Worm (Caenorhabditis elegans) whole organism, early embryonic: ENCODE results near the gene ubq-2.

Source experiments
- B0310.2 ChIP-seq: sonication (generic microtip); optimal IDR thresholded peaks from 2 replicates; lab custom pipeline; 2016; ENCODE audit warnings: mild to moderate bottlenecking, missing genetic modification characterization, missing compliant biosample characterization
- F13C5.2 ChIP-seq: sonication (generic microtip); optimal IDR thresholded peaks from 2 replicates; lab custom pipeline; 2017; ENCODE audit warnings: mild to moderate bottlenecking, missing genetic modification characterization, inconsistent platforms, missing compliant biosample characterization
- aly-1 ChIP-seq: sonication (generic microtip); optimal IDR thresholded peaks from 2 replicates; lab custom pipeline; 2016; ENCODE audit warnings: missing genetic modification characterization, missing compliant biosample characterization
- ama-1 ChIP-seq: fragments of 150-350 bp; optimal IDR thresholded peaks from 2 replicates; lab custom pipeline; 2014
- ceh-13 ChIP-seq: fragments of 200-800 bp; sonication (Bioruptor generic); optimal IDR thresholded peaks from 2 replicates; lab custom pipeline; 2018; ENCODE audit warnings: mild to moderate bottlenecking, missing genetic modification characterization, missing compliant biosample characterization
- ceh-36 ChIP-seq: sonication (generic microtip); optimal IDR thresholded peaks from 2 replicates; lab custom pipeline; 2016; ENCODE audit warnings: missing genetic modification characterization, inconsistent platforms, missing compliant biosample characterization
- ets-7 ChIP-seq: sonication (generic microtip); optimal IDR thresholded peaks from 2 replicates; lab custom pipeline; 2016; ENCODE audit warnings: missing genotype, missing genetic modification characterization, missing compliant biosample characterization
- flt-1 ChIP-seq: fragments of 200-800 bp; sonication (Bioruptor generic); IDR thresholded peaks from 2 replicates; pipeline ENCODE4 v1.3.6; 2022; ENCODE audit warnings: missing genetic modification characterization, missing compliant biosample characterization
- hmbx-1 ChIP-seq: sonication (generic microtip); optimal IDR thresholded peaks from 2 replicates; lab custom pipeline; 2016; ENCODE audit warnings: mild to moderate bottlenecking, missing genetic modification characterization, missing compliant biosample characterization
- hmg-4 ChIP-seq: fragments of 200-800 bp; sonication (Bioruptor generic); optimal IDR thresholded peaks from 2 replicates; lab custom pipeline; 2018; ENCODE audit warnings: mild to moderate bottlenecking, missing genetic modification characterization, missing compliant biosample characterization
- hnd-1 ChIP-seq: sonication (generic microtip); optimal IDR thresholded peaks from 2 replicates; lab custom pipeline; 2016; ENCODE audit warnings: missing genetic modification characterization, missing compliant biosample characterization
- pes-1 ChIP-seq: fragments of 200-800 bp; sonication (Bioruptor generic); IDR thresholded peaks from 2 replicates; pipeline ENCODE4 v1.3.6; 2022; ENCODE audit warnings: missing genetic modification reagents, missing genetic modification characterization, missing compliant biosample characterization
- scrt-1 ChIP-seq: fragments of 200-800 bp; sonication (Bioruptor generic); IDR thresholded peaks from 2 replicates; pipeline ENCODE4 v1.3.6; 2022; ENCODE audit warnings: missing genetic modification characterization, missing compliant biosample characterization
- sea-1 ChIP-seq: fragments of 200-800 bp; sonication (Bioruptor generic); conservative IDR thresholded peaks from 2 replicates; pipeline ENCODE4 v1.3.6; 2022; ENCODE audit warnings: missing genetic modification characterization, missing compliant biosample characterization
- tbx-11 ChIP-seq: fragments of 200-800 bp; sonication (Bioruptor generic); IDR thresholded peaks from 2 replicates; pipeline ENCODE4 v1.3.6; 2022; ENCODE audit warnings: missing genetic modification characterization, missing compliant biosample characterization
- tbx-37 ChIP-seq: fragments of 200-800 bp; sonication (Bioruptor generic); conservative IDR thresholded peaks from 2 replicates; pipeline ENCODE4 v1.3.6; 2022; ENCODE audit warnings: missing genetic modification reagents, missing genetic modification characterization, missing compliant biosample characterization
- tra-4 ChIP-seq: sonication (generic microtip); optimal IDR thresholded peaks from 2 replicates; lab custom pipeline; 2017; ENCODE audit warnings: missing genetic modification characterization, missing compliant biosample characterization

ubq-2 gene

DNA sequence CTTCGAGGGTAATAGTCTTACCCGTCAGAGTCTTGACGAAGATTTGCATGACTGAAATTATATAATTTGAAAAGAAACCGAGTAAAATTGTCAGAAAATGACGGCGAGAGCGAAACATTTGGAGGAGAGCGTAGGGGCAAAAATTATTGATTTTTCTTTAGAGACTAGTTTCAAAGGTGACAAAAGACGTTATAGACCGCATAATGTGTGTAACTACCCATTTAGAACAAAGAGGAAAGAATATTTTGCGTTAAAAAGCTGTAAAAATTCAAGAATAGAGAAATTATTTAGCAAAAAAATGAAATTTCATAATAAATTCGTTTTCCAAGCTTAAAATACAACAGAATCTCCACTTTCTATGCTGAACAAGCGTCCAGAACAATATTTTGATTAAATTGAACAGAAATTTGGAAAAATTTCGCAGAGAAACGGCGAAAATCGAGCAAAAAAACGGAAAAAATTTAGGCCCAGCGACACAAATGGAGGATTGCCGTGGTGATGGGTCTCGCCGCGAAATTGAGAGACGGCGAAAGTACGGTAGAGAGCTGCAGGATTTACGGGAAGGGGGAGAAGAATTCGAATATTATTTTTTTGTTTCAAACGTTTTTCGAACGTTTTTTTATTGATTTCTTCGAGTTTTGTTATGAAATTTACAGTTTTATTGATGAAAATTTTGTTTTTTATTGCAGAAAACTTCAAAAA lies at the start of gene ubq-2, which contains the start of gene frg-1:
Gene ubq-2 (minus strand): TSS at position 51 of the 702 bp plus-strand sequence.
Gene frg-1 (plus strand): TSS at position 690 of the 702 bp plus-strand sequence.
- TF ChIP-seq pes-1 (GFP tag; lab: Robert Waterston, UW) = no peak
- TF ChIP-seq F13C5.2 (tag; lab: Kevin White, UChicago) = peak; percentile 44

DNA sequence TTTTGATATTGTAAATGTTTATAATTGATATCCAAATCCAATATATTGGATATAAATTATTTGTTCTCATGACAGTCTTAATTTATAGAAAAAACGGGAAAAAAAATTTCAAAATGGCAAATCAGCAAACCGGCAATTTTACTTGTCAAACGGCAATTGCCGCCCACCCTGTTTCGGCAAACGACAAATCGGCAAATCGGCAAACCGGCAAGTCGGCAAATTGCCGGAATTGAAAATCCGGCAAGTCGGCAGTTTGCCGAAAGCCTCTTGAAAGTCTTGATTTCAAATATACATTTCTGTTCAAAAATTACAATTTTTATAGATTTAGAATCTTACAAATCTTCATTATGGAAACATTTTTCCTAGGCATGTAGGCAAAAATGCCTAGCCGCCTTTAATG lies 49.6 kb upstream of the ubq-2 start:
- TF ChIP-seq hnd-1 (no peak), ceh-13 (GFP tag; lab: Kevin White, UChicago) (no peak), ets-7 (tag; lab: Kevin White, UChicago) (no peak), F13C5.2 (tag; lab: Kevin White, UChicago) (no peak), flt-1 (GFP tag; lab: Robert Waterston, UW) (no peak), tbx-11 (GFP tag; lab: Robert Waterston, UW) (no peak), aly-1 (tag; lab: Kevin White, UChicago) (no peak), scrt-1 (GFP tag; lab: Robert Waterston, UW) (no peak), pes-1 (GFP tag; lab: Robert Waterston, UW) (no peak), sea-1 (GFP tag; lab: Robert Waterston, UW) (no peak), tbx-37 (no peak), B0310.2 (tag; lab: Kevin White, UChicago) (no peak), ama-1 (no peak), ceh-36 (tag; lab: Kevin White, UChicago) (no peak), hmbx-1 (tag; lab: Kevin White, UChicago) (no peak), hmg-4 (GFP tag; lab: Kevin White, UChicago) (no peak), tra-4 (no peak)

DNA sequence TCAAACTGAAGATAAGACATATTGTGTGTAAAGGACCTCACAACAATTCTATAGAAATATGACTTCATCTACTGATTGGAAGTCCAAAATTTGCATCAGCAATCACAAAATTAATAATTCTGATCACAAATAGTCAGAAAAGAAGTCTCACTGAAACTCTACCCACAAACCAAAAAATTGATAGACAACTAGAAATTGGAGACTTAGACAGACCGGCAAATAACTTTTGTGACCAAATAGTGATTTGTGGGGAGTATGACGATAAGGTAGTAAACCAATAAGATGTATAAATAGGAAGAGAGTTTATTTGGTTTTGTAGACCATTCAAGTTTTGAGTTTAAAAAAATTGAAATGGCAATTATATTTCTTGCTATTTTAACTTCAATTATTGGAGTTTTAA lies 46.0 kb upstream of the ubq-2 start, which contains the start of gene cyp-13A12:
Gene cyp-13A12 (plus strand): TSS at position 267 of the 400 bp plus-strand sequence.
- TF ChIP-seq hmg-4 (GFP tag; lab: Kevin White, UChicago) (no peak), tra-4 (no peak), hnd-1 (no peak), scrt-1 (GFP tag; lab: Robert Waterston, UW) (no peak), tbx-11 (GFP tag; lab: Robert Waterston, UW) (no peak), ama-1 (no peak), sea-1 (GFP tag; lab: Robert Waterston, UW) (no peak), B0310.2 (tag; lab: Kevin White, UChicago) (no peak), pes-1 (GFP tag; lab: Robert Waterston, UW) (no peak), flt-1 (GFP tag; lab: Robert Waterston, UW) (no peak), ets-7 (tag; lab: Kevin White, UChicago) (no peak), ceh-36 (tag; lab: Kevin White, UChicago) (no peak), hmbx-1 (tag; lab: Kevin White, UChicago) (no peak), aly-1 (tag; lab: Kevin White, UChicago) (no peak), tbx-37 (no peak), F13C5.2 (tag; lab: Kevin White, UChicago) (no peak), ceh-13 (GFP tag; lab: Kevin White, UChicago) (no peak)

DNA sequence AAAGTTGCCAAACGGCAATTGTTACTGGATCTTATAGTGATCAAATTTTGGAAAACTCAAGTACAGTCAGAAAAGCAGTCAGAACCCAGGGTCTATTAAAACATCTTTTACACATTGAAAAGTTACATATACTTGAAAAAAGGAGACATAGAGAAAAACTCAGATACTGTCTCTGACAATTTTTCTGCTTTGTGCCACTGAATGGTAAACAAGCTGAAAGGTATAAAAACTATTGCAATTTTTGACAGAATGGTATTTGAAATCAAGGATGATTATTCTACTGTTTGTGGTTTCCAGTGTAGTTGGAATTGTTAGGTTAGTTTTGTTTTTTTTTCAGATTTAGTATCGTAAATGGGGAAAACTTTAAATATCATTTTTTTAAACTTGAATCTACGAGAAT lies 42.4 kb upstream of the ubq-2 start, which contains the start of gene cyp-13A11:
Gene cyp-13A11 (plus strand): TSS at position 266 of the 400 bp plus-strand sequence.
- TF ChIP-seq tbx-11 (GFP tag; lab: Robert Waterston, UW) = no peak
- no peak for TF ChIP-seq hmg-4 (GFP tag; lab: Kevin White, UChicago)

DNA sequence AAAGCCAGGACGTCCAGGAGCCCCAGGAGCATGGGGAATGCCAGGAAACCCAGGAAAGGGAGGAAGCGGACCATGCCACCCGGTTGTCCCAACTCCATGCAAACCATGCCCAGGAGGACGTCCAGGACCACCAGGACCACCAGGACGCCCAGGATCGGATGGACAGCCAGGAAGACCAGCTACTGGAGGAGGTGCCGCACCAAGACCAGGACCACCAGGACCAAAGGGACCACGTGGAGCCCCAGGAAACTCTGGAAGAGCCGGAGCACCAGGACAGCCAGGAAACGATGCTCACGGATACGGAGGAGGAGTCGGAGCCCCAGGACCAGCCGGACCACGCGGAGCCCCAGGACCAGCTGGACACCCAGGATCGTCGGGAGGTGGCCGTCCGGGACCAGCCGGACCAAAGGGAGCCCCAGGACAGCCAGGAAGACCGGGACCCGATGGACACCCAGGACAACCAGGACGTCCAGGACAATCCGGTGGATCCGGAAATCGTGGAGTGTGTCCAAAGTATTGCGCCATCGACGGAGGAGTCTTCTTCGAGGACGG lies 41.3 kb upstream of the ubq-2 start:
- TF ChIP-seq ceh-13 (GFP tag; lab: Kevin White, UChicago) = no peak
- no peak for TF ChIP-seq tbx-11 (GFP tag; lab: Robert Waterston, UW)
- no peak for TF ChIP-seq hnd-1
- TF ChIP-seq ama-1 = no peak
- TF ChIP-seq hmg-4 (GFP tag; lab: Kevin White, UChicago) = no peak
- TF ChIP-seq pes-1 (GFP tag; lab: Robert Waterston, UW) = no peak
- TF ChIP-seq ets-7 (tag; lab: Kevin White, UChicago) = no peak
- TF ChIP-seq B0310.2 (tag; lab: Kevin White, UChicago) = no peak
- TF ChIP-seq tbx-37 = no peak
- TF ChIP-seq tra-4 = no peak
- TF ChIP-seq hmbx-1 (tag; lab: Kevin White, UChicago) = no peak
- TF ChIP-seq flt-1 (GFP tag; lab: Robert Waterston, UW) = no peak
- no peak for TF ChIP-seq aly-1 (tag; lab: Kevin White, UChicago)
- TF ChIP-seq F13C5.2 (tag; lab: Kevin White, UChicago) = no peak
- TF ChIP-seq scrt-1 (GFP tag; lab: Robert Waterston, UW) = no peak
- no peak for TF ChIP-seq ceh-36 (tag; lab: Kevin White, UChicago)
- no peak for TF ChIP-seq sea-1 (GFP tag; lab: Robert Waterston, UW)

DNA sequence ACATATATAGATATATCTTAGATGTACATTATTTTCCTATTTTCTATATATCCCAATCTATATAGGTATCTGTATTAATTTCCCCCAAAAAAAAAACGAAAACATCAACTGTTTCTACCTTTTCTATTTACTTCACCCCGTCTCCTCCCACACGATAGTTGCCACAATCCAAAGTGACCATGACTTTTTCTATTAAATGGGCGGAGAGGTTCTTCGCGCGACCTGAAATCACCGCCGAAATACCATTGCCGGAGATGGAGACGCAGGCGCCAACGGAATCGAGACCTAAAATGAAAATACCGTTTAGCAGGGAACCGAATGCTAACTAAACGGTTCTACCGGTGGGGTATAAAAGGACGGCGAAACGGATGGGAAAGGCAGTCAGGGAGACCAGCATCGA lies 40.3 kb upstream of the ubq-2 start, which contains the start of gene col-98:
Gene col-98 (plus strand): TSS at position 390 of the 400 bp plus-strand sequence.
- TF ChIP-seq tbx-37 (no peak), B0310.2 (tag; lab: Kevin White, UChicago) (no peak), pes-1 (GFP tag; lab: Robert Waterston, UW) (no peak), ceh-36 (tag; lab: Kevin White, UChicago) (no peak), F13C5.2 (tag; lab: Kevin White, UChicago) (no peak), ama-1 (no peak), hnd-1 (no peak), sea-1 (GFP tag; lab: Robert Waterston, UW) (no peak), aly-1 (tag; lab: Kevin White, UChicago) (no peak), hmg-4 (GFP tag; lab: Kevin White, UChicago) (no peak), hmbx-1 (tag; lab: Kevin White, UChicago) (no peak), ceh-13 (GFP tag; lab: Kevin White, UChicago) (no peak), ets-7 (tag; lab: Kevin White, UChicago) (no peak), tra-4 (no peak), scrt-1 (GFP tag; lab: Robert Waterston, UW) (no peak), tbx-11 (GFP tag; lab: Robert Waterston, UW) (no peak), flt-1 (GFP tag; lab: Robert Waterston, UW) (no peak)
